Fruit fly (Drosophila melanogaster) whole organism, wandering third instar larva: Measurements from ENCODE around the gene CG9578.

Experiments
- Dfd ChIP-seq: fragments of >200 bp; optimal IDR thresholded peaks from 2 replicates; lab custom pipeline; 2017; ENCODE audit warnings: missing biosample characterization, missing genetic modification characterization
- GATAd ChIP-seq: sonication (Bioruptor generic); optimal IDR thresholded peaks from 2 replicates; lab custom pipeline; 2016; ENCODE audit warnings: missing biosample characterization, missing genetic modification characterization
- Myc ChIP-seq: fragments of >200 bp; optimal IDR thresholded peaks from 2 replicates; lab custom pipeline; 2017
- N ChIP-seq: fragments of >200 bp; optimal IDR thresholded peaks from 2 replicates; lab custom pipeline; 2018; ENCODE audit warnings: missing biosample characterization, missing external identifiers, missing genetic modification characterization
- Sp1 ChIP-seq: fragments of 200-800 bp; sonication (Bioruptor generic); optimal IDR thresholded peaks from 3 replicates; lab custom pipeline; 2019; ENCODE audit warnings: missing biosample characterization, mild to moderate bottlenecking, missing genetic modification characterization, moderate library complexity
- Vsx2 ChIP-seq: fragments of 200-300, 225-300 bp; sonication (Bioruptor generic); optimal IDR thresholded peaks from 2 replicates; lab custom pipeline; 2018; ENCODE audit warnings: missing biosample characterization, missing genetic modification characterization; ENCODE audit not compliant: partially characterized antibody
- ey ChIP-seq: fragments of 200-800 bp; sonication (Bioruptor generic); optimal IDR thresholded peaks from 2 replicates; lab custom pipeline; 2016; ENCODE audit warnings: missing biosample characterization, missing genetic modification characterization
- fru ChIP-seq: fragments of 200-800 bp; sonication (Bioruptor generic); optimal IDR thresholded peaks from 3 replicates; lab custom pipeline; 2016; ENCODE audit warnings: missing biosample characterization, mild to moderate bottlenecking, missing genetic modification characterization
- h ChIP-seq: fragments of 200-800 bp; sonication (Bioruptor generic); optimal IDR thresholded peaks from 3 replicates; lab custom pipeline; 2016; ENCODE audit warnings: missing biosample characterization, mild to moderate bottlenecking, missing genetic modification characterization
- lola ChIP-seq: fragments of >200 bp; optimal IDR thresholded peaks from 2 replicates; lab custom pipeline; 2017; ENCODE audit warnings: missing biosample characterization, missing genetic modification characterization
- pan ChIP-seq: fragments of >200 bp; optimal IDR thresholded peaks from 2 replicates; lab custom pipeline; 2017

DNA sequence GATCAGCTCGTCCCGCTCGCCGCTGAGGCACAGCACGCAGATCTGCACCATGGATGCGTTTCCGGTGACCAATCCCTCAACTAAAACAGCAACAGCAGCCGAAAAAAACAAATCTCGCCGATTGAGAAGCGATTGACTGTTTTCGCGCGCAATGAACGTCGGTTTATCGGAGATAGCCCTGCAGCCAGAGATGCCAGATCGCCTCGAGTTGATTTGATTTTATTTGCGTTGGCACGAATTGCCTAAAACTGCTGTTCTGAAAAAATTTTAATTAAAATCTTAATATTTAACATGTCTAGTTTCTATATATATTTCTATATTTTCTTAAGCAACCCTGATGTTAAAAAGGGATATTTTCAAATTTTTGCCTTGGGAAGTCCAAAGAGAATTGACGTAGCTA is 7.4 kb upstream of the CG9578 start:
- no peak for TF ChIP-seq N (GFP tag; lab: Kevin White, UChicago)
- no peak for TF ChIP-seq Myc (lab: Kevin White, UChicago)
- no peak for TF ChIP-seq fru
- TF ChIP-seq Vsx2 (GFP tag; lab: Kevin White, UChicago): no peak
- TF ChIP-seq h: no peak
- no peak for TF ChIP-seq lola
- TF ChIP-seq pan: no peak
- TF ChIP-seq Dfd (GFP tag; lab: Kevin White, UChicago): no peak
- no peak for TF ChIP-seq Sp1
- TF ChIP-seq ey: no peak
- no peak for TF ChIP-seq GATAd (GFP tag; lab: Kevin White, UChicago)
